Worm (Caenorhabditis elegans) whole organism, L1 larva: ENCODE results near the gene srd-47.

Source experiments
- C16A3.4 ChIP-seq: fragments of 150-350 bp; optimal IDR thresholded peaks from 2 replicates; lab custom pipeline; 2014; ENCODE audit warnings: missing biosample characterization, missing genetic modification characterization
- C34B4.2 ChIP-seq: sonication (generic microtip); optimal IDR thresholded peaks from 2 replicates; lab custom pipeline; 2017; ENCODE audit warnings: mild to moderate bottlenecking, missing genetic modification characterization, missing compliant biosample characterization
- Y116A8C.19 ChIP-seq: sonication (generic microtip); optimal IDR thresholded peaks from 2 replicates; lab custom pipeline; 2016; ENCODE audit warnings: missing compliant biosample characterization, missing genetic modification characterization, borderline replicate concordance
- blmp-1 ChIP-seq: fragments of 150-350 bp; optimal IDR thresholded peaks from 2 replicates; lab custom pipeline; 2014; ENCODE audit warnings: missing biosample characterization, missing genetic modification characterization
- dpl-1 ChIP-seq, 3 experiments: fragments of 150-350 bp in 2 of 3; sonication (generic microtip) in 1 of 3; optimal IDR thresholded peaks; 2 replicates each; lab custom pipeline; 2014 to 2017; ENCODE audit warnings: missing biosample characterization in 3 of 3, missing genetic modification characterization in 3 of 3, missing genetic modification reagents in 3 of 3
- efl-1 ChIP-seq, 4 experiments: fragments of 150-350 bp; optimal IDR thresholded peaks in 3 of 4; peaks in 1 of 4; 1 replicate in 1 of 4; 2 replicates in 3 of 4; lab custom pipeline; 2014; ENCODE audit warnings: missing biosample characterization in 2 of 4, missing genetic modification characterization in 2 of 4, missing genetic modification reagents in 2 of 4
- efl-3 ChIP-seq: fragments of 200-800 bp; sonication (Bioruptor generic); optimal IDR thresholded peaks from 2 replicates; lab custom pipeline; 2018; ENCODE audit warnings: mild to moderate bottlenecking, missing genetic modification characterization, missing compliant biosample characterization
- elt-3 ChIP-seq, 6 experiments: fragments of 150-350 bp in 1 of 6; sonication (generic microtip); optimal IDR thresholded peaks; 2 replicates each; lab custom pipeline; 2017 to 2018; ENCODE audit warnings: missing biosample characterization in 6 of 6, missing genetic modification characterization in 6 of 6, inconsistent platforms in 1 of 6
- ets-5 ChIP-seq: fragments of 200-800 bp; sonication (Bioruptor generic); IDR thresholded peaks from 2 replicates; pipeline ENCODE4 v1.3.6; 2022; ENCODE audit warnings: missing genetic modification characterization, missing compliant biosample characterization
- fos-1 ChIP-seq: fragments of 150-350 bp; optimal IDR thresholded peaks from 2 replicates; lab custom pipeline; 2014; ENCODE audit warnings: missing biosample characterization, missing genetic modification characterization
- hlh-4 ChIP-seq: sonication (generic microtip); optimal IDR thresholded peaks from 2 replicates; lab custom pipeline; 2016; ENCODE audit warnings: mild to moderate bottlenecking, missing genetic modification characterization, missing compliant biosample characterization
- isw-1 ChIP-seq: fragments of 200-800 bp; sonication (Bioruptor generic); IDR thresholded peaks from 2 replicates; pipeline ENCODE4 v1.3.6; 2022; ENCODE audit warnings: missing genetic modification characterization, missing compliant biosample characterization
- lin-15B ChIP-seq: fragments of 150-350 bp; sonication (generic microtip); optimal IDR thresholded peaks from 3 replicates; lab custom pipeline; 2014; ENCODE audit warnings: missing biosample characterization, missing genetic modification characterization
- lin-35 ChIP-seq, 2 experiments: fragments of 150-350 bp; optimal IDR thresholded peaks; 2 replicates each; lab custom pipeline; 2014; ENCODE audit warnings: missing biosample characterization in 2 of 2, missing genetic modification characterization in 2 of 2, missing genetic modification reagents in 2 of 2
- lir-3 ChIP-seq: sonication (generic microtip); optimal IDR thresholded peaks from 2 replicates; lab custom pipeline; 2016; ENCODE audit warnings: mild to moderate bottlenecking, missing genetic modification characterization, moderate library complexity, missing compliant biosample characterization; ENCODE audit not compliant: poor library complexity
- lsy-2 ChIP-seq, 2 experiments: fragments of 150-350 bp; optimal IDR thresholded peaks; 2 replicates each; lab custom pipeline; 2014; ENCODE audit warnings: missing biosample characterization in 2 of 2, missing genetic modification characterization in 2 of 2
- mab-9 ChIP-seq: fragments of 200-800 bp; sonication (Bioruptor generic); IDR thresholded peaks from 2 replicates; pipeline ENCODE4 v1.3.6; 2022; ENCODE audit warnings: missing genetic modification reagents, missing genetic modification characterization, missing compliant biosample characterization
- nhr-19 ChIP-seq: fragments of 200-800 bp; sonication (Bioruptor generic); conservative IDR thresholded peaks from 2 replicates; pipeline ENCODE4 v1.3.6; 2022; ENCODE audit warnings: missing genetic modification characterization, missing compliant biosample characterization
- nhr-20 ChIP-seq: sonication (generic microtip); optimal IDR thresholded peaks from 2 replicates; lab custom pipeline; 2016; ENCODE audit warnings: mild to moderate bottlenecking, missing genetic modification characterization, missing compliant biosample characterization
- nhr-47 ChIP-seq: sonication (generic microtip); optimal IDR thresholded peaks from 2 replicates; lab custom pipeline; 2016; ENCODE audit warnings: mild to moderate bottlenecking, missing genetic modification characterization, moderate library complexity, missing compliant biosample characterization
- nhr-71 ChIP-seq: sonication (generic microtip); optimal IDR thresholded peaks from 2 replicates; lab custom pipeline; 2016; ENCODE audit warnings: mild to moderate bottlenecking, missing genetic modification characterization, moderate library complexity, missing compliant biosample characterization
- nhr-85 ChIP-seq: sonication (generic microtip); peaks from one replicate; lab custom pipeline; 2016; ENCODE audit warnings: missing genetic modification characterization, inconsistent platforms, missing compliant biosample characterization
- nhr-90 ChIP-seq: sonication (generic microtip); optimal IDR thresholded peaks from 2 replicates; lab custom pipeline; 2016; ENCODE audit warnings: mild to moderate bottlenecking, missing genetic modification characterization, missing compliant biosample characterization; ENCODE audit not compliant: poor library complexity
- pax-3 ChIP-seq: fragments of 200-800 bp; sonication (Bioruptor generic); optimal IDR thresholded peaks from 2 replicates; lab custom pipeline; 2018; ENCODE audit warnings: mild to moderate bottlenecking, missing genetic modification characterization, moderate library complexity, missing compliant biosample characterization
- snpc-4 ChIP-seq: fragments of 150-350 bp; optimal IDR thresholded peaks from 2 replicates; lab custom pipeline; 2014; ENCODE audit warnings: missing biosample characterization, missing genetic modification characterization
- snu-23 ChIP-seq: sonication (generic microtip); optimal IDR thresholded peaks from 2 replicates; lab custom pipeline; 2016; ENCODE audit warnings: missing genetic modification characterization, missing compliant biosample characterization
- sup-37 ChIP-seq: fragments of 200-800 bp; sonication (Bioruptor generic); optimal IDR thresholded peaks from 2 replicates; lab custom pipeline; 2018; ENCODE audit warnings: mild to moderate bottlenecking, missing genetic modification characterization, missing compliant biosample characterization
- tlp-1 ChIP-seq: fragments of 150-350 bp; optimal IDR thresholded peaks from 2 replicates; lab custom pipeline; 2014; ENCODE audit warnings: missing biosample characterization, missing genetic modification characterization
- xbp-1 ChIP-seq: sonication (generic microtip); optimal IDR thresholded peaks from 2 replicates; lab custom pipeline; 2016; ENCODE audit warnings: missing genetic modification characterization, missing compliant biosample characterization
- zip-4 ChIP-seq: fragments of 200-800 bp; sonication (Bioruptor generic); optimal IDR thresholded peaks from 2 replicates; lab custom pipeline; 2018; ENCODE audit warnings: mild to moderate bottlenecking, missing genetic modification characterization, moderate library complexity, missing compliant biosample characterization

The srd-47 gene

DNA sequence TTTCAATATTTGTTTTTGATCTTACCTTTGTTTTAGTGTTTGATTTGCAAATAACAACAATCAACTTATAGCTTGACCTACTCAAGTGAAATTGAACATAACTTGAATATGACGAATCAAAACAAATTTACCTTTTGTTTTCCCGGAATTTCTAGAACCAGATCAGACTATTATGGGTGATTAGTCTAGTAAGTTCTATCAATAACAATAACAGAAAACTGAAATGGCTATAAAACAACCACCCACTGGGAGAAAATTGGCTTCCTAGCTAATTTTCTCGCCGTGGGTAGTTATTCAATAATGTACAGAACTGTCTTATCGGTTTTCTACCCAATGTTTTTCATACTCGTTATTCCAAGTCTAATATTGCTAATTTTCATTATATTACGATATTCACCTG is 4.8 kb upstream of the srd-47 start, which contains the start of gene srd-45:
TSS of gene srd-45 (plus strand) at position 301 of the 400 bp plus-strand sequence.
- no peak for TF ChIP-seq snpc-4 (tag; lab: Kevin White, UChicago)
- TF ChIP-seq Y116A8C.19 (tag; lab: Kevin White, UChicago) = no peak
- no peak for TF ChIP-seq lin-15B (tag; lab: Kevin White, UChicago)
- TF ChIP-seq lsy-2 (tag; optimal IDR thresholded peaks at IDR 0.05; lab: Kevin White, UChicago) = no peak
- no peak for TF ChIP-seq nhr-47 (tag; lab: Kevin White, UChicago)
- no peak for TF ChIP-seq tlp-1
- TF ChIP-seq sup-37 (GFP tag; lab: Kevin White, UChicago) = no peak
- TF ChIP-seq elt-3 (tag; optimal IDR thresholded peaks at IDR 0.05; lab: Kevin White, UChicago) = no peak
- TF ChIP-seq efl-3 (GFP tag; lab: Kevin White, UChicago) = no peak
- TF ChIP-seq C16A3.4 (tag; lab: Kevin White, UChicago) = no peak
- TF ChIP-seq C34B4.2 (tag; lab: Kevin White, UChicago) = no peak
- TF ChIP-seq blmp-1 (tag; lab: Kevin White, UChicago) = no peak
- TF ChIP-seq efl-1 (optimal IDR thresholded peaks at IDR 0.05; lab: Kevin White, UChicago) = no peak
- TF ChIP-seq efl-1 (GFP tag; optimal IDR thresholded peaks at IDR 0.05 in 1 of 2; lab: Kevin White, UChicago) = no peak
- TF ChIP-seq zip-4 = no peak
- no peak for TF ChIP-seq xbp-1 (tag; lab: Kevin White, UChicago)
- TF ChIP-seq pax-3 (tag; lab: Kevin White, UChicago) = no peak
- no peak for TF ChIP-seq lir-3 (tag; lab: Kevin White, UChicago)

DNA sequence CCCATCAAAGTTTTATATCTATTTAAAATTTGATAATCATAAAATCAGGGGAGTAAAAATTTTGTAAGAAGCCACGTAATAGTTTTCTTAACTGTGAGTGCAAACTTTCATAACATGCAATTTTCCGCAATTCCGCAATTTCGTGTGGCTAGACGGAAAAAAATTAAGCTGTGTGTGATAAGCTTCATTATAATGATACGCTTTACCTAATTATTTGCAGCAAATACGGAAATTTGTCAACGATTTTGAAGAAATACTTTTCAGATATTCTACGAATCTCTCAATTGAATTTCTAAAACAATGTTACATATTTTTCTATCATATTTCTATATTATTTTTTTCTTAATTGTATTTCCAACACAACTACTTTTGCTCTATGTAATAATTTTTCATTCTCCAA is 1.6 kb upstream of the srd-47 start, which contains the start of gene srd-46:
TSS of gene srd-46 (plus strand) at position 301 of the 400 bp plus-strand sequence.
- TF ChIP-seq fos-1 (tag; lab: Kevin White, UChicago) = no peak
- TF ChIP-seq nhr-71 (tag; lab: Kevin White, UChicago) = peak; percentile 18

DNA sequence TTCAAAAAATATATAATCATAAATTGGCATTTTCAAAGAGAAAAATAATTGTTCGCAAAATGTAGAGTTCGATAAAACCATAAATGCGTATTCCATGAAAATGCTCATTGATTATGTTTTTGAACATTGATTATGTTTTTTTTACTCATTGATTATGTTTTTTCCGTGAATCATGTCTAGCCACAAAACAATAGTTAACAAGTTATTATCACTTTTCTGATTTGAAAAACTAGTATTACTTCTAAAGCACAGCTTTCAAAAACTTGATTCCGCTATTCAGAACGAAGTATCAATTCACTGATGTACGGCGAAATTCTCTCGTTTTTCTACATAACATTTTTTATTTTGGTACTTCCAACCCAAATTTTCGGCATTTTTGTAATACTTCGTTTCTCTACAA is 2.4 kb downstream of the srd-47 start, which contains the start of gene srd-48:
TSS of gene srd-48 (plus strand) at position 301 of the 400 bp plus-strand sequence.
- TF ChIP-seq isw-1 (GFP tag; lab: Robert Waterston, UW) (no peak), lir-3 (tag; lab: Kevin White, UChicago) (no peak)

DNA sequence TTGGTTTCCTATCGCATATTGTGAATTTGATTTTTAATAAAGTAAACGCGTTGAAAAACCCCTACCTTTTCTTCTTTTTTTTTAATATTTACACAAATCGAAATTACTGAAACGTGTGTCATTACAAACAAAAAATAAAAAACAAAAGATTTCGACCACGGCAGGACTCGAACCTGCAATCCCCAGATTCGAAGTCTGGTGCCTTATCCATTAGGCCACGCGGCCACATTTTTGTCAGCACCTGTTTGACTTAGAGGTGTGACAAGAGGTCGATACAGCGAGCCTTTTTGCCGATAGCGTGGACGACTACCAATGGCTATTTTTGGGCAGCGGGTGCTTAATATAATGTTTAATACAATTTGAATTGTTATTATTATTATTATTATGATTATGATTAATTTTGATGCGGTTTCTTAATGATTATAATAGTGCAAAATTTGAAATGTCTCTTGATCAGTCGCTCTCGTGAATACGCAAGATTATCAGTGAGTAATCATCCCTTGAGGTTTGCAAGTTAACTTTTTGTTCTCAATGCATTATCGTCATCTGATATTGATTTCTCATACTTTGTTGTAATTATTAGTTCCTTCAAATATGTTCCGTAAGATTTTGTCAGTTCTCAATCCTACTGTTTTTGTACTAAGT is 4.5 kb downstream of the srd-47 start, which contains the start of gene srd-44:
TSS of gene srd-44 (plus strand) at position 595 of the 645 bp plus-strand sequence.
- TF ChIP-seq nhr-85 (tag; lab: Kevin White, UChicago) = peak; percentile 40
- peak; percentile 48 for TF ChIP-seq lir-3 (tag; lab: Kevin White, UChicago)
- TF ChIP-seq nhr-71 (tag; lab: Kevin White, UChicago) = peak; percentile 31
- TF ChIP-seq nhr-19 (GFP tag; lab: Robert Waterston, UW) = 0 out of 2 replicates have a peak, but pooled peaks have one; percentile 10
- peak; percentile 50 for TF ChIP-seq snu-23 (GFP tag; lab: Kevin White, UChicago)
- peak; percentile 33 for TF ChIP-seq nhr-90 (tag; lab: Kevin White, UChicago)
- no peak for TF ChIP-seq ets-5
- peak; percentile 19 for TF ChIP-seq C16A3.4 (tag; lab: Kevin White, UChicago)
- TF ChIP-seq efl-1 (optimal IDR thresholded peaks at IDR 0.05; lab: Kevin White, UChicago) = no peak
- peak in 1 of 2 experiments; percentile 58 for TF ChIP-seq efl-1 (GFP tag; optimal IDR thresholded peaks at IDR 0.05 in 1 of 2; lab: Kevin White, UChicago)
- peak; percentile 29 for TF ChIP-seq nhr-20 (tag; lab: Kevin White, UChicago)
- no peak for TF ChIP-seq hlh-4 (tag; lab: Kevin White, UChicago)
- no peak for TF ChIP-seq snpc-4 (tag; lab: Kevin White, UChicago)
- no peak for TF ChIP-seq dpl-1 (GFP tag; optimal IDR thresholded peaks at IDR 0.05; lab: Kevin White, UChicago)
- no peak for TF ChIP-seq mab-9 (GFP tag; lab: Robert Waterston, UW)
- peak; percentile 13 for TF ChIP-seq nhr-47 (tag; lab: Kevin White, UChicago)
- no peak for TF ChIP-seq lin-35 (GFP tag; optimal IDR thresholded peaks at IDR 0.05; lab: Kevin White, UChicago)
